Worm (Caenorhabditis elegans) whole organism, midembryonic: ENCODE measurements around the gene srh-289.

Experiments
- T22C8.4 ChIP-seq: fragments of 200-800 bp; sonication (Bioruptor generic); IDR thresholded peaks from 2 replicates; pipeline ENCODE4 v1.3.6; 2022; ENCODE audit warnings: missing genetic modification characterization, missing compliant biosample characterization
- flt-1 ChIP-seq: fragments of 200-800 bp; sonication (Bioruptor generic); IDR thresholded peaks from 2 replicates; pipeline ENCODE4 v1.3.6; 2022; ENCODE audit warnings: missing genetic modification characterization, missing compliant biosample characterization
- klf-2 ChIP-seq: fragments of 200-800 bp; sonication (Bioruptor generic); conservative IDR thresholded peaks from 2 replicates; pipeline ENCODE4 v1.3.6; 2022; ENCODE audit warnings: missing genetic modification reagents, missing genetic modification characterization, missing compliant biosample characterization
- ref-1 ChIP-seq: fragments of 200-800 bp; sonication (Bioruptor generic); conservative IDR thresholded peaks from 2 replicates; pipeline ENCODE4 v1.3.6; 2022; ENCODE audit warnings: missing genetic modification reagents, missing genetic modification characterization, missing compliant biosample characterization
- tab-1 ChIP-seq: fragments of 200-800 bp; sonication (Bioruptor generic); IDR thresholded peaks from 2 replicates; pipeline ENCODE4 v1.3.6; 2022; ENCODE audit warnings: missing genetic modification characterization, missing compliant biosample characterization
- ztf-23 ChIP-seq: fragments of 200-800 bp; sonication (Bioruptor generic); IDR thresholded peaks from 2 replicates; pipeline ENCODE4 v1.3.6; 2022; ENCODE audit warnings: missing genetic modification reagents, missing genetic modification characterization, missing compliant biosample characterization
- ztf-29 ChIP-seq: fragments of 200-800 bp; sonication (Bioruptor generic); IDR thresholded peaks from 2 replicates; pipeline ENCODE4 v1.3.6; 2022; ENCODE audit warnings: missing genetic modification reagents, missing genetic modification characterization, missing compliant biosample characterization

- TF ChIP-seq tab-1 (GFP tag; lab: Robert Waterston, UW) (no peak), T22C8.4 (GFP tag; lab: Robert Waterston, UW) (no peak), ref-1 (GFP tag; lab: Robert Waterston, UW) (no peak), klf-2 (GFP tag; lab: Robert Waterston, UW) (no peak), ztf-23 (GFP tag; lab: Robert Waterston, UW) (no peak), flt-1 (GFP tag; lab: Robert Waterston, UW) (no peak), ztf-29 (GFP tag; lab: Robert Waterston, UW) (no peak)
Observed at ce11 chrV:17824610-17825009, 30.7 kb upstream of the srh-289 start, which contains the start of gene srh-301.
